Worm (Caenorhabditis elegans): ENCODE data around the gene wsp-1.
A peak's percentile ranks its signal among the peaks of the same experiment; 100 is the strongest.

wsp-1 gene

ce11 chrIV:8203555-8203954, 4.8 kb upstream of the wsp-1 start:
- TF ChIP-seq egl-13 (tag; optimal IDR thresholded peaks at IDR 0.05): no peak
- TF ChIP-seq efl-1 (optimal IDR thresholded peaks at IDR 0.05): no peak
- TF ChIP-seq efl-1 (GFP tag; optimal IDR thresholded peaks at IDR 0.05 in 1 of 2): peak in 1 of 2 experiments; percentile 43

- TF ChIP-seq efl-1 (optimal IDR thresholded peaks at IDR 0.05) (no peak), efl-1 (GFP tag; optimal IDR thresholded peaks at IDR 0.05 in 1 of 2) (no peak), alr-1 (tag; optimal IDR thresholded peaks at IDR 0.05; ENCODE audit: borderline replicate concordance) (no peak), mep-1 (tag; optimal IDR thresholded peaks at IDR 0.05) (no peak), ets-5 (GFP tag; IDR thresholded peaks at IDR 0.05) (no peak), elt-3 (tag; optimal IDR thresholded peaks at IDR 0.05) (no peak), ces-1 (GFP tag; optimal IDR thresholded peaks at IDR 0.05) (no peak), ceh-90 (tag; optimal IDR thresholded peaks at IDR 0.05) (no peak), sup-37 (GFP tag; optimal IDR thresholded peaks at IDR 0.05) (no peak), zip-4 (GFP tag; optimal IDR thresholded peaks at IDR 0.05) (no peak), blmp-1 (tag; optimal IDR thresholded peaks at IDR 0.05) (no peak)
Observed at ce11 chrIV:8201133-8201532, 2.4 kb upstream of the wsp-1 start, which contains the start of gene glrx-22. glrx-22 (minus strand) TSS chrIV:8201233.

- TF ChIP-seq unc-98 (GFP tag; IDR thresholded peaks at IDR 0.05): no peak
- TF ChIP-seq unc-86 (tag; optimal IDR thresholded peaks at IDR 0.05): no peak
- TF ChIP-seq egl-13 (tag; optimal IDR thresholded peaks at IDR 0.05): no peak
- TF ChIP-seq mep-1 (tag; optimal IDR thresholded peaks at IDR 0.05): no peak
- no peak for TF ChIP-seq aly-2 (tag; optimal IDR thresholded peaks at IDR 0.05)
- no peak for TF ChIP-seq ceh-82 (tag; optimal IDR thresholded peaks at IDR 0.05)
- TF ChIP-seq fkh-4 (tag; optimal IDR thresholded peaks at IDR 0.05; ENCODE audit: borderline replicate concordance): no peak
- TF ChIP-seq lin-35 (GFP tag; optimal IDR thresholded peaks at IDR 0.05): no peak
- TF ChIP-seq xbp-1 (tag; optimal IDR thresholded peaks at IDR 0.05): no peak
- TF ChIP-seq swsn-7 (tag; optimal IDR thresholded peaks at IDR 0.05): no peak
- no peak for TF ChIP-seq snpc-4 (tag; optimal IDR thresholded peaks at IDR 0.05)
- no peak for TF ChIP-seq sptf-1 (tag; optimal IDR thresholded peaks at IDR 0.05)
- TF ChIP-seq dpl-1 (GFP tag; optimal IDR thresholded peaks at IDR 0.05): no peak
- no peak for TF ChIP-seq nhr-237 (tag; optimal IDR thresholded peaks at IDR 0.05)
- TF ChIP-seq unc-62 (GFP tag; optimal IDR thresholded peaks at IDR 0.05): no peak
- no peak for TF ChIP-seq hpl-2 (GFP tag; optimal IDR thresholded peaks at IDR 0.05)
- no peak for TF ChIP-seq fkh-10 (GFP tag; optimal IDR thresholded peaks at IDR 0.05)
- TF ChIP-seq zip-4 (GFP tag; optimal IDR thresholded peaks at IDR 0.05): no peak
- TF ChIP-seq efl-1 (optimal IDR thresholded peaks at IDR 0.05): no peak
- TF ChIP-seq efl-1 (GFP tag; optimal IDR thresholded peaks at IDR 0.05 in 1 of 2): no peak
Observed at ce11 chrIV:8199824-8200223, 1.1 kb upstream of the wsp-1 start.

DNA sequence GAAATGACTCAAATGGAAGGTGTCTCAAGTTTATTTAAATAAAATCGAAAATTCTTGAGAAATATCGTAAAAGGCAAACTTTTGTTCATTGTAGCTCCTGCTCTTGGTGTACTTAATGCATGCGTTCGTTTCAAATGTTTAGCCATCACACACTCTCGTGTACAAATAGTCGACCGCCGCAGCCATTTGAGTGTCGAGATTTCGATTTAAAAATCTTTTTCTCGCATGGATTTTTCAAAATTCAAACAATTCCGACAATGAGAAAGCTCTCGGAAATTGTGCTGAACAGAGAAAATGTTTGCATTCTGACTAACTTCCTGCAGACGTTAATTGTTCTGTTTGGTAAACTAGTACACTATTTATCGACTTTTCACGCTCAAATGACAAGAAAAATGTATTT, 523 bp upstream of the wsp-1 start:
- TF ChIP-seq efl-1 (optimal IDR thresholded peaks at IDR 0.05): no peak
- no peak for TF ChIP-seq efl-1 (GFP tag; optimal IDR thresholded peaks at IDR 0.05 in 1 of 2)
- TF ChIP-seq unc-86 (tag; optimal IDR thresholded peaks at IDR 0.05): no peak
- TF ChIP-seq hpl-2 (GFP tag; optimal IDR thresholded peaks at IDR 0.05): no peak
- TF ChIP-seq nhr-77 (tag; optimal IDR thresholded peaks at IDR 0.05): no peak
- no peak for TF ChIP-seq pqm-1 (tag; optimal IDR thresholded peaks at IDR 0.05)
- TF ChIP-seq fkh-4 (tag; optimal IDR thresholded peaks at IDR 0.05; ENCODE audit: borderline replicate concordance): no peak
- no peak for TF ChIP-seq tbx-2 (tag; optimal IDR thresholded peaks at IDR 0.05)
- no peak for TF ChIP-seq nhr-11 (tag; optimal IDR thresholded peaks at IDR 0.05)
- no peak for TF ChIP-seq lin-35 (GFP tag; optimal IDR thresholded peaks at IDR 0.05)
- no peak for TF ChIP-seq mep-1 (tag; optimal IDR thresholded peaks at IDR 0.05)

ce11 chrIV:8192878-8193277, 5.9 kb downstream of the wsp-1 start:
- TF ChIP-seq unc-62 (GFP tag; optimal IDR thresholded peaks at IDR 0.05): no peak
- TF ChIP-seq ceh-82 (tag; optimal IDR thresholded peaks at IDR 0.05): no peak
- TF ChIP-seq irx-1 (tag; optimal IDR thresholded peaks at IDR 0.05): no peak
- no peak for TF ChIP-seq mef-2 (tag; optimal IDR thresholded peaks at IDR 0.05)
- TF ChIP-seq ztf-11 (tag; optimal IDR thresholded peaks at IDR 0.05): no peak
- no peak for TF ChIP-seq nhr-90 (tag; optimal IDR thresholded peaks at IDR 0.05; ENCODE audit: poor library complexity)
- TF ChIP-seq ets-5 (GFP tag; IDR thresholded peaks at IDR 0.05): no peak
- no peak for TF ChIP-seq tlp-1 (tag; optimal IDR thresholded peaks at IDR 0.05)
- TF ChIP-seq hlh-17 (GFP tag; optimal IDR thresholded peaks at IDR 0.05; ENCODE audit: borderline replicate concordance): no peak
